Worm (Caenorhabditis elegans): ENCODE data around the gene pxn-1.
A peak's percentile ranks its signal among the peaks of the same experiment; 100 is the strongest.

pxn-1 gene

ce11 chrV:8449241-8449640 is 45.4 kb upstream of the pxn-1 start (continued):
- no peak for TF ChIP-seq nhr-77 (tag; optimal IDR thresholded peaks at IDR 0.05)
- TF ChIP-seq mes-2 (tag; optimal IDR thresholded peaks at IDR 0.05; ENCODE audit: poor library complexity, severe bottlenecking) = no peak
- no peak for TF ChIP-seq nhr-76 (tag; optimal IDR thresholded peaks at IDR 0.05)
- 0 out of 2 replicates have a peak, but pooled peaks have one; percentile 31 for TF ChIP-seq tra-1 (GFP tag; IDR thresholded peaks at IDR 0.05)
- no peak for TF ChIP-seq jun-1 (tag; optimal IDR thresholded peaks at IDR 0.05)
- TF ChIP-seq ceh-20 (GFP tag; IDR thresholded peaks at IDR 0.05) = 0 out of 2 replicates have a peak, but pooled peaks have one; percentile 47
- TF ChIP-seq mdt-29 (GFP tag; IDR thresholded peaks at IDR 0.05) = no peak
- no peak for TF ChIP-seq ctbp-1 (GFP tag; IDR thresholded peaks at IDR 0.05)
- TF ChIP-seq madf-9 (GFP tag; conservative IDR thresholded peaks at IDR 0.05) = no peak
- peak; percentile 67 for TF ChIP-seq nhr-28 (tag; optimal IDR thresholded peaks at IDR 0.05)
- TF ChIP-seq ZK546.5 (tag; optimal IDR thresholded peaks at IDR 0.05) = no peak

DNA sequence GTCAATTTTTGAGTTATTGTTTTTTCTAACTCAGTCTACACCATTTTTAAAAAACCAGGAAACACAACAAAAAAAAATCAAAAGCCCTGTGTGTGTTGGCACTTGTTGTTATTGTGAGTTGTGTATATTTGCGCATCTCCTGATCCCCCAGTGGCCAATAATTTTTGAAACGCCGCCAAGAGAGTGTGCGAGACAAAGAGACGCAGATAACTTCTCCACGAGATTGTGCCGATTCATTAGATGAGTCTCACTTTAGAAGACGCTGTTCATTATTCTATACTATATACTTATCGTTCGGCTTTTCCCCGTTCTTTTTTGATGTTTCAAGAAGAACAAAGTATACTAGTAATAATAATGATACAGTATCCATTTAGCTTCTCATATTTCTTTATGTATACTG is 44.0 kb upstream of the pxn-1 start:
- TF ChIP-seq mdl-1 (tag; optimal IDR thresholded peaks at IDR 0.05) (no peak), nhr-11 (tag; optimal IDR thresholded peaks at IDR 0.05) (no peak), hif-1 (tag; optimal IDR thresholded peaks at IDR 0.05) (no peak), spr-1 (tag; optimal IDR thresholded peaks at IDR 0.05) (no peak), unc-62 (GFP tag; optimal IDR thresholded peaks at IDR 0.05 in 1 of 2) (peak in 1 of 2 experiments; percentile 74), unc-62 (tag; optimal IDR thresholded peaks at IDR 0.05) (no peak), tra-1 (GFP tag; IDR thresholded peaks at IDR 0.05) (no peak)

ce11 chrV:8454995-8455446 is 39.7 kb upstream of the pxn-1 start, which contains the start of gene T23B12.11:
Gene T23B12.11 (plus strand): TSS chrV:8455396.
- no peak for TF ChIP-seq ceh-20 (GFP tag; IDR thresholded peaks at IDR 0.05)
- no peak for TF ChIP-seq mdt-29 (GFP tag; IDR thresholded peaks at IDR 0.05)
- TF ChIP-seq spr-1 (tag; optimal IDR thresholded peaks at IDR 0.05) = no peak
- no peak for TF ChIP-seq F49E8.2 (tag; optimal IDR thresholded peaks at IDR 0.05; ENCODE audit: borderline replicate concordance)
- no peak for TF ChIP-seq dmd-8 (GFP tag; IDR thresholded peaks at IDR 0.05)
- no peak for TF ChIP-seq lir-3 (tag; optimal IDR thresholded peaks at IDR 0.05)
- TF ChIP-seq F37D6.2 (tag; optimal IDR thresholded peaks at IDR 0.05) = no peak
- TF ChIP-seq hlh-30 (tag; optimal IDR thresholded peaks at IDR 0.05; ENCODE audit: insufficient read depth) = no peak
- no peak for TF ChIP-seq tra-1 (GFP tag; IDR thresholded peaks at IDR 0.05)
- no peak for TF ChIP-seq madf-9 (GFP tag; conservative IDR thresholded peaks at IDR 0.05)
- TF ChIP-seq hif-1 (tag; optimal IDR thresholded peaks at IDR 0.05) = no peak
- no peak for TF ChIP-seq spr-3 (GFP tag; optimal IDR thresholded peaks at IDR 0.05)
- TF ChIP-seq nhr-10 (tag; optimal IDR thresholded peaks at IDR 0.05) = no peak
- TF ChIP-seq ceh-32 (tag; optimal IDR thresholded peaks at IDR 0.05; ENCODE audit: poor library complexity) = no peak
- no peak for TF ChIP-seq saeg-2 (GFP tag; IDR thresholded peaks at IDR 0.05)

DNA sequence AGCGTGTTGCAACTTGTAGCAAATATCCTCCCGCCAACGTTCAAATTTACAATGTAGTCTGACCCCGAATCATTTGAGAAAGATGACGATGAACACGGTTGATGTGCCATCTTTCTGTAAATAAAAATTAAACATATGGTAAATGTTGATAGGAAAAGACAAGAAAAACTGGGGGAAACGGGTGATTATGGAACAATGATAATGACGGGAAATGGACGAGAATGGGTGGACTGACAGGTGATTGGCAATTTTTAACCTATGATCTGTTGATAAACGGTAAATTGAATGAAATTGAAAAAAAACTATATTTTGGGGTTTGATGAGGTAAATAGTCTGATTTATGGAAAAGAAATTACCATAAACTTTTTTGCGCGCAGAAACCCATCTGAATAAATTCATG is 34.4 kb upstream of the pxn-1 start, which contains the start of gene T23B12.6:
T23B12.6 (minus strand) TSS at position 114 of the 400 bp plus-strand sequence.
- peak; percentile 69 for TF ChIP-seq aha-1 (tag)
- peak; percentile 47 for TF ChIP-seq nhr-28 (tag; optimal IDR thresholded peaks at IDR 0.05)
- peak; percentile 70 for TF ChIP-seq nhr-77 (tag; optimal IDR thresholded peaks at IDR 0.05)
- no peak for TF ChIP-seq daf-16 (GFP tag; optimal IDR thresholded peaks at IDR 0.05)
- peak; percentile 86 for TF ChIP-seq daf-16 (tag; optimal IDR thresholded peaks at IDR 0.05)
- TF ChIP-seq F37D6.2 (tag; optimal IDR thresholded peaks at IDR 0.05) = no peak
- TF ChIP-seq unc-62 (GFP tag; optimal IDR thresholded peaks at IDR 0.05 in 1 of 2) = peak in 1 of 2 experiments; percentile 31
- no peak for TF ChIP-seq unc-62 (tag; optimal IDR thresholded peaks at IDR 0.05)
- peak; percentile 59 for TF ChIP-seq hlh-11 (tag; optimal IDR thresholded peaks at IDR 0.05)
- TF ChIP-seq Y5F2A.4 (GFP tag; optimal IDR thresholded peaks at IDR 0.05) = no peak
- no peak for TF ChIP-seq duxl-1 (tag; optimal IDR thresholded peaks at IDR 0.05; ENCODE audit: poor library complexity)
- TF ChIP-seq nhr-42 (GFP tag; IDR thresholded peaks at IDR 0.05) = no peak
- TF ChIP-seq saeg-2 (GFP tag; IDR thresholded peaks at IDR 0.05) = no peak
- no peak for TF ChIP-seq lin-13 (GFP tag; optimal IDR thresholded peaks at IDR 0.05)
- peak; percentile 88 for TF ChIP-seq dmd-6 (GFP tag; IDR thresholded peaks at IDR 0.05)
- peak; percentile 37 for TF ChIP-seq pqm-1 (tag; optimal IDR thresholded peaks at IDR 0.05)
- TF ChIP-seq tra-1 (GFP tag; IDR thresholded peaks at IDR 0.05) = 0 out of 2 replicates have a peak, but pooled peaks have one; percentile 51
